Worm (Caenorhabditis elegans) whole organism, mixed stage, embryonic: ENCODE measurements around the gene Y54G2A.10.

Experiments
- M03D4.4 ChIP-seq: sonication (generic microtip); optimal IDR thresholded peaks from 2 replicates; lab custom pipeline; 2017; ENCODE audit warnings: mild to moderate bottlenecking, missing genetic modification characterization, missing compliant biosample characterization
- bed-3 ChIP-seq: fragments of 200-800 bp; sonication (Bioruptor generic); optimal IDR thresholded peaks from 3 replicates; lab custom pipeline; 2018; ENCODE audit warnings: mild to moderate bottlenecking, missing genetic modification characterization, moderate library complexity, missing compliant biosample characterization
- blmp-1 ChIP-seq: fragments of 150-350 bp; optimal IDR thresholded peaks from 2 replicates; lab custom pipeline; 2014; ENCODE audit warnings: missing biosample characterization, missing genetic modification characterization
- ceh-39 ChIP-seq: fragments of 150-350 bp; optimal IDR thresholded peaks from 2 replicates; lab custom pipeline; 2014; ENCODE audit warnings: missing biosample characterization, missing genetic modification characterization
- ceh-83 ChIP-seq: fragments of 200-800 bp; sonication (Bioruptor generic); optimal IDR thresholded peaks from 2 replicates; lab custom pipeline; 2018; ENCODE audit warnings: mild to moderate bottlenecking, missing genetic modification characterization, missing compliant biosample characterization
- cnd-1 ChIP-seq: fragments of 200-800 bp; sonication (Bioruptor generic); optimal IDR thresholded peaks from 2 replicates; lab custom pipeline; 2018; ENCODE audit warnings: mild to moderate bottlenecking, missing genetic modification characterization, missing compliant biosample characterization
- drap-1 ChIP-seq: fragments of 200-800 bp; sonication (Bioruptor generic); optimal IDR thresholded peaks from 3 replicates; lab custom pipeline; 2018; ENCODE audit warnings: mild to moderate bottlenecking, missing genetic modification characterization, missing compliant biosample characterization
- elt-3 ChIP-seq: fragments of 150-350 bp; optimal IDR thresholded peaks from 2 replicates; lab custom pipeline; 2014; ENCODE audit warnings: missing biosample characterization, missing genetic modification characterization
- flh-1 ChIP-seq: fragments of 200-800 bp; sonication (Bioruptor generic); optimal IDR thresholded peaks from 2 replicates; lab custom pipeline; 2018; ENCODE audit warnings: mild to moderate bottlenecking, missing genetic modification characterization, moderate library complexity, missing compliant biosample characterization
- ham-2 ChIP-seq: fragments of 200-800 bp; sonication (Bioruptor generic); optimal IDR thresholded peaks from 2 replicates; lab custom pipeline; 2018; ENCODE audit warnings: mild to moderate bottlenecking, missing genetic modification characterization, missing compliant biosample characterization
- hlh-1 ChIP-seq: fragments of 150-350 bp; optimal IDR thresholded peaks from 2 replicates; lab custom pipeline; 2014; ENCODE audit warnings: missing biosample characterization, missing genetic modification reagents, missing genetic modification characterization
- lsy-2 ChIP-seq: fragments of 150-350 bp; optimal IDR thresholded peaks from 2 replicates; lab custom pipeline; 2014; ENCODE audit warnings: missing biosample characterization, missing genetic modification characterization
- mab-5 ChIP-seq: fragments of 150-350 bp; optimal IDR thresholded peaks from 2 replicates; lab custom pipeline; 2014; ENCODE audit warnings: missing biosample characterization, missing genetic modification characterization
- mep-1 ChIP-seq: fragments of 150-350 bp; optimal IDR thresholded peaks from 2 replicates; lab custom pipeline; 2017; ENCODE audit warnings: missing biosample characterization, missing genetic modification reagents, missing genetic modification characterization, inconsistent platforms
- mls-2 ChIP-seq: sonication (generic microtip); optimal IDR thresholded peaks from 2 replicates; lab custom pipeline; 2016; ENCODE audit warnings: mild to moderate bottlenecking, missing genetic modification characterization, moderate library complexity, missing compliant biosample characterization
- nhr-12 ChIP-seq: fragments of 150-350 bp; optimal IDR thresholded peaks from 2 replicates; lab custom pipeline; 2014; ENCODE audit warnings: missing biosample characterization, missing genetic modification characterization
- nhr-2 ChIP-seq: fragments of 150-350 bp; optimal IDR thresholded peaks from 2 replicates; lab custom pipeline; 2014; ENCODE audit warnings: missing biosample characterization, missing genetic modification characterization
- nhr-237 ChIP-seq: fragments of 150-350 bp; optimal IDR thresholded peaks from 2 replicates; lab custom pipeline; 2014; ENCODE audit warnings: missing biosample characterization, missing genetic modification characterization
- nhr-76 ChIP-seq: sonication (generic microtip); optimal IDR thresholded peaks from 2 replicates; lab custom pipeline; 2017; ENCODE audit warnings: missing biosample characterization, missing genetic modification characterization
- pha-4 ChIP-seq: fragments of 150-350 bp; optimal IDR thresholded peaks from 2 replicates; lab custom pipeline; 2018; ENCODE audit warnings: missing biosample characterization, missing genetic modification reagents, missing genetic modification characterization
- sem-2 ChIP-seq: fragments of 200-800 bp; sonication (Bioruptor generic); optimal IDR thresholded peaks from 2 replicates; lab custom pipeline; 2018; ENCODE audit warnings: mild to moderate bottlenecking, missing genetic modification characterization, missing compliant biosample characterization
- snpc-4 ChIP-seq: fragments of 150-350 bp; optimal IDR thresholded peaks from 2 replicates; lab custom pipeline; 2014; ENCODE audit warnings: missing biosample characterization, missing genetic modification characterization
- sptf-1 ChIP-seq: sonication (generic microtip); optimal IDR thresholded peaks from 2 replicates; lab custom pipeline; 2017; ENCODE audit warnings: mild to moderate bottlenecking, missing genetic modification characterization, moderate library complexity, missing compliant biosample characterization
- tbx-8 ChIP-seq: fragments of 200-800 bp; sonication (Bioruptor generic); optimal IDR thresholded peaks from 2 replicates; lab custom pipeline; 2018; ENCODE audit warnings: mild to moderate bottlenecking, missing genetic modification characterization, moderate library complexity, missing compliant biosample characterization
- unc-120 ChIP-seq: sonication (generic microtip); optimal IDR thresholded peaks from 2 replicates; lab custom pipeline; 2017; ENCODE audit warnings: missing genetic modification characterization, missing compliant biosample characterization; ENCODE audit not compliant: poor library complexity, severe bottlenecking
- unc-39 ChIP-seq: fragments of 150-350 bp; optimal IDR thresholded peaks from 2 replicates; lab custom pipeline; 2014; ENCODE audit warnings: missing biosample characterization, missing genetic modification characterization
- unc-62 ChIP-seq: fragments of 150-350 bp; optimal IDR thresholded peaks from 2 replicates; lab custom pipeline; 2014; ENCODE audit warnings: missing biosample characterization, missing genetic modification reagents, missing genetic modification characterization
- zip-8 ChIP-seq: fragments of 150-350 bp; optimal IDR thresholded peaks from 2 replicates; lab custom pipeline; 2014; ENCODE audit warnings: missing biosample characterization, missing genetic modification characterization
- ztf-11 ChIP-seq: fragments of 150-350 bp; optimal IDR thresholded peaks from 2 replicates; lab custom pipeline; 2014; ENCODE audit warnings: missing biosample characterization, missing genetic modification characterization

The Y54G2A.10 gene

ce11 chrIV:2772209-2772851, 27.2 kb upstream of the Y54G2A.10 start:
- TF ChIP-seq unc-39 (tag; lab: Kevin White, UChicago) (no peak), unc-120 (tag; lab: Kevin White, UChicago) (no peak), sptf-1 (tag; lab: Kevin White, UChicago) (peak; percentile 19), nhr-12 (tag; lab: Kevin White, UChicago) (no peak), ham-2 (GFP tag; lab: Kevin White, UChicago) (peak; percentile 25), nhr-76 (tag; lab: Kevin White, UChicago) (no peak), sem-2 (GFP tag; lab: Kevin White, UChicago) (no peak)

ce11 chrIV:2773382-2773979, 26.0 kb upstream of the Y54G2A.10 start:
- TF ChIP-seq sptf-1 (tag; lab: Kevin White, UChicago) (no peak), ham-2 (GFP tag; lab: Kevin White, UChicago) (no peak), snpc-4 (tag; lab: Kevin White, UChicago) (no peak), tbx-8 (GFP tag; lab: Kevin White, UChicago) (no peak), pha-4 (tag; lab: Kevin White, UChicago) (no peak), hlh-1 (tag; lab: Kevin White, UChicago) (no peak), nhr-76 (tag; lab: Kevin White, UChicago) (no peak), mab-5 (tag; lab: Kevin White, UChicago) (no peak), mep-1 (no peak), unc-62 (GFP tag; lab: Kevin White, UChicago) (no peak), bed-3 (no peak), nhr-2 (tag; lab: Kevin White, UChicago) (no peak), nhr-237 (tag; lab: Kevin White, UChicago) (no peak), unc-39 (tag; lab: Kevin White, UChicago) (no peak), M03D4.4 (tag; lab: Kevin White, UChicago) (no peak)

ce11 chrIV:2774500-2774899, 25.0 kb upstream of the Y54G2A.10 start:
- TF ChIP-seq drap-1 (GFP tag; lab: Kevin White, UChicago) (no peak), pha-4 (tag; lab: Kevin White, UChicago) (peak; percentile 24), nhr-2 (tag; lab: Kevin White, UChicago) (no peak), ztf-11 (no peak), mls-2 (tag; lab: Kevin White, UChicago) (no peak), zip-8 (tag; lab: Kevin White, UChicago) (no peak), tbx-8 (GFP tag; lab: Kevin White, UChicago) (no peak), nhr-237 (tag; lab: Kevin White, UChicago) (peak; percentile 69)

- TF ChIP-seq drap-1 (GFP tag; lab: Kevin White, UChicago) (no peak), pha-4 (tag; lab: Kevin White, UChicago) (no peak), mls-2 (tag; lab: Kevin White, UChicago) (no peak), mep-1 (no peak), tbx-8 (GFP tag; lab: Kevin White, UChicago) (no peak), sem-2 (GFP tag; lab: Kevin White, UChicago) (no peak), mab-5 (tag; lab: Kevin White, UChicago) (no peak), nhr-2 (tag; lab: Kevin White, UChicago) (no peak), bed-3 (no peak), unc-120 (tag; lab: Kevin White, UChicago) (peak; percentile 51), ceh-39 (tag; lab: Kevin White, UChicago) (no peak), snpc-4 (tag; lab: Kevin White, UChicago) (no peak), lsy-2 (no peak), hlh-1 (tag; lab: Kevin White, UChicago) (peak; percentile 42), sptf-1 (tag; lab: Kevin White, UChicago) (peak; percentile 11), flh-1 (GFP tag; lab: Kevin White, UChicago) (no peak), nhr-12 (tag; lab: Kevin White, UChicago) (no peak)
These were observed 23.4 kb upstream of the Y54G2A.10 start for ce11 chrIV:2775992-2776630.

DNA sequence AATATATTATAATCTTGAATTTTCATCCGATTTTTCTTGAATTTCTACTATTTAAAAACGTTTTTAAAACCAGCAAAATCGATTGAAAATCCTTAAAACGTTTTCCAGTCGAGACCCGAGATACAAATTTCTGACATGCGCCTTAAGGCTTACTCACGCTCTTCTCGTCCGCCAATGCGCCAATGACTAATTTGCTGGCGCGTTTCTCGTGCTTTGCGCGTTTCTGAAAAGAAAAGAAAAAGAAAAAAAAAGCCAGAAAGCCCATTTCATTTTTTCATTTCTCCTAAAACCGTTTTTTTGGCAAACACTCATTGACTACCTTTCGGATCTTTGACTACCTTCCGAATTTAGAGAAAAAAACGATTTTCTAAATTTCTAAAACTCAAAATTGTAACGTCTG, 22.8 kb upstream of the Y54G2A.10 start:
- TF ChIP-seq ham-2 (GFP tag; lab: Kevin White, UChicago) (no peak), zip-8 (tag; lab: Kevin White, UChicago) (no peak), ztf-11 (no peak), ceh-39 (tag; lab: Kevin White, UChicago) (no peak), cnd-1 (tag; lab: Kevin White, UChicago) (no peak), ceh-83 (GFP tag; lab: Kevin White, UChicago) (no peak), nhr-76 (tag; lab: Kevin White, UChicago) (no peak), nhr-2 (tag; lab: Kevin White, UChicago) (no peak), blmp-1 (no peak), snpc-4 (tag; lab: Kevin White, UChicago) (no peak), unc-120 (tag; lab: Kevin White, UChicago) (no peak), elt-3 (tag; lab: Kevin White, UChicago) (no peak)
